Worm (Caenorhabditis elegans): ENCODE data around the gene K08E7.4.

DNA sequence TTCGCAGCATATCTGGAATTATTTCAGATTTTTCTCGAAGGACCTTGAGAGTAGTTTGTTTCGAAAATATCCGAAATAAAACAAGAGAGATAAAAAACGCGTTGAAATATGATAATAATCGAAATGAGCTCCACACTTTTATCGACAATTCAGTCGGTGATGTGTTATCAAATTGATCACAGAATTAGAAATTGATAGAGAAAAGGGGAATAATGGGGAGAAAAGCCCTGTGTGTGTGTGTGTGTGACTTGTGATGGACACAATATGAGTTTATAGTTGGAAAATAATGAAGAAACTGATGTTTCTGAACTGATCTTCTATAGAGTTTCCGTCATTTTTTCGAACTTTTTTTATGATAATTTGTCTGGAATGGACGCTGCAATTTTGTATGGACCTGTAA is 28.2 kb upstream of the K08E7.4 start, which contains the start of gene pgp-1:
- TF ChIP-seq lin-39 (tag; optimal IDR thresholded peaks at IDR 0.05) (no peak), nhr-76 (tag; optimal IDR thresholded peaks at IDR 0.05) (no peak), pha-4 (tag; optimal IDR thresholded peaks at IDR 0.05) (peak; percentile 27), nhr-237 (tag; optimal IDR thresholded peaks at IDR 0.05) (no peak), sea-2 (GFP tag; optimal IDR thresholded peaks at IDR 0.05) (no peak), aly-2 (tag; optimal IDR thresholded peaks at IDR 0.05) (no peak), egl-27 (tag; optimal IDR thresholded peaks at IDR 0.05) (no peak), unc-62 (GFP tag; optimal IDR thresholded peaks at IDR 0.05) (no peak), ztf-11 (tag; optimal IDR thresholded peaks at IDR 0.05) (no peak)

All from whole organism, L3 larva.